Worm (Caenorhabditis elegans) whole organism, midembryonic: ENCODE data around the gene smut-1.
A peak's percentile ranks its signal among the peaks of the same experiment; 100 is the strongest.

Experiments used
- T22C8.4 ChIP-seq: fragments of 200-800 bp; sonication (Bioruptor generic); IDR thresholded peaks from 2 replicates; pipeline ENCODE4 v1.3.6; 2022; ENCODE audit warnings: missing genetic modification characterization, missing compliant biosample characterization
- cog-1 ChIP-seq: sonication (generic microtip); optimal IDR thresholded peaks from 2 replicates; lab custom pipeline; 2016; ENCODE audit warnings: missing genetic modification characterization, missing compliant biosample characterization
- flt-1 ChIP-seq: fragments of 200-800 bp; sonication (Bioruptor generic); IDR thresholded peaks from 2 replicates; pipeline ENCODE4 v1.3.6; 2022; ENCODE audit warnings: missing genetic modification characterization, missing compliant biosample characterization
- klf-2 ChIP-seq: fragments of 200-800 bp; sonication (Bioruptor generic); conservative IDR thresholded peaks from 2 replicates; pipeline ENCODE4 v1.3.6; 2022; ENCODE audit warnings: missing genetic modification reagents, missing genetic modification characterization, missing compliant biosample characterization
- med-1 ChIP-seq: sonication (generic microtip); optimal IDR thresholded peaks from 2 replicates; lab custom pipeline; 2017; ENCODE audit warnings: missing genetic modification characterization, mild to moderate bottlenecking, missing compliant biosample characterization, antibody characterized with exemption, missing genetic modification reagents; ENCODE audit not compliant: insufficient read depth
- ref-1 ChIP-seq: fragments of 200-800 bp; sonication (Bioruptor generic); conservative IDR thresholded peaks from 2 replicates; pipeline ENCODE4 v1.3.6; 2022; ENCODE audit warnings: missing genetic modification reagents, missing genetic modification characterization, missing compliant biosample characterization
- tab-1 ChIP-seq: fragments of 200-800 bp; sonication (Bioruptor generic); IDR thresholded peaks from 2 replicates; pipeline ENCODE4 v1.3.6; 2022; ENCODE audit warnings: missing genetic modification characterization, missing compliant biosample characterization
- ztf-23 ChIP-seq: fragments of 200-800 bp; sonication (Bioruptor generic); IDR thresholded peaks from 2 replicates; pipeline ENCODE4 v1.3.6; 2022; ENCODE audit warnings: missing genetic modification reagents, missing genetic modification characterization, missing compliant biosample characterization
- ztf-29 ChIP-seq: fragments of 200-800 bp; sonication (Bioruptor generic); IDR thresholded peaks from 2 replicates; pipeline ENCODE4 v1.3.6; 2022; ENCODE audit warnings: missing genetic modification reagents, missing genetic modification characterization, missing compliant biosample characterization

ce11 chrV:6100492-6101004 is 3.6 kb downstream of the smut-1 start, which contains the start of gene crt-1:
- TF ChIP-seq ref-1 (GFP tag; lab: Robert Waterston, UW), result no peak
- TF ChIP-seq ztf-23 (GFP tag; lab: Robert Waterston, UW), result no peak
- no peak for TF ChIP-seq T22C8.4 (GFP tag; lab: Robert Waterston, UW)
- TF ChIP-seq cog-1 (tag; lab: Kevin White, UChicago), result peak; percentile 79
- TF ChIP-seq klf-2 (GFP tag; lab: Robert Waterston, UW), result no peak
- no peak for TF ChIP-seq med-1 (GFP tag; lab: Kevin White, UChicago)
- TF ChIP-seq ztf-29 (GFP tag; lab: Robert Waterston, UW), result no peak; the same call in 1 of the 2 replicates
- peak; percentile 61 for TF ChIP-seq flt-1 (GFP tag; lab: Robert Waterston, UW)
- no peak for TF ChIP-seq tab-1 (GFP tag; lab: Robert Waterston, UW)
